Worm (Caenorhabditis elegans) whole organism, L3 larva: Measurements from ENCODE around the gene nlp-66.
A peak's percentile ranks its signal among the peaks of the same experiment; 100 is the strongest.

Experiments
- R02D3.7 ChIP-seq: fragments of 150-350 bp; optimal IDR thresholded peaks from 2 replicates; lab custom pipeline; 2014; ENCODE audit warnings: missing biosample characterization, missing genetic modification characterization
- ZK546.5 ChIP-seq: sonication (generic microtip); optimal IDR thresholded peaks from 2 replicates; lab custom pipeline; 2017; ENCODE audit warnings: missing biosample characterization, missing genetic modification characterization
- aly-2 ChIP-seq: fragments of 150-350 bp; optimal IDR thresholded peaks from 2 replicates; lab custom pipeline; 2014; ENCODE audit warnings: missing biosample characterization, missing genetic modification characterization
- ama-1 ChIP-seq: fragments of 150-350 bp; optimal IDR thresholded peaks from 2 replicates; lab custom pipeline; 2018
- ceh-28 ChIP-seq: fragments of 150-350 bp; optimal IDR thresholded peaks from 2 replicates; lab custom pipeline; 2014; ENCODE audit warnings: missing biosample characterization, missing genetic modification reagents, missing genetic modification characterization
- ceh-82 ChIP-seq: fragments of 150-350 bp; optimal IDR thresholded peaks from 2 replicates; lab custom pipeline; 2014; ENCODE audit warnings: missing biosample characterization, missing genetic modification characterization
- ceh-9 ChIP-seq: sonication (generic microtip); optimal IDR thresholded peaks from 2 replicates; lab custom pipeline; 2018; ENCODE audit warnings: missing biosample characterization, missing genetic modification characterization
- egl-27 ChIP-seq: sonication (generic microtip); optimal IDR thresholded peaks from 4 replicates; lab custom pipeline; 2017; ENCODE audit warnings: missing biosample characterization, missing genetic modification reagents, missing genetic modification characterization
- egl-5 ChIP-seq: fragments of 150-350 bp; optimal IDR thresholded peaks from 2 replicates; lab custom pipeline; 2017; ENCODE audit warnings: missing biosample characterization, missing genetic modification reagents, missing genetic modification characterization, inconsistent platforms
- elt-2 ChIP-seq: sonication (generic microtip); optimal IDR thresholded peaks from 2 replicates; lab custom pipeline; 2016; ENCODE audit warnings: missing genetic modification reagents, mild to moderate bottlenecking, missing genetic modification characterization, missing compliant biosample characterization
- eor-1 ChIP-seq, 2 experiments: fragments of 150-350 bp; optimal IDR thresholded peaks; 2 replicates each; lab custom pipeline; 2014 to 2018; ENCODE audit warnings: missing biosample characterization in 2 of 2, missing genetic modification characterization in 2 of 2
- fkh-2 ChIP-seq: fragments of 150-350 bp; optimal IDR thresholded peaks from 2 replicates; lab custom pipeline; 2014; ENCODE audit warnings: missing biosample characterization, missing genetic modification reagents, missing genetic modification characterization
- hmg-11 ChIP-seq: sonication (generic microtip); optimal IDR thresholded peaks from 2 replicates; lab custom pipeline; 2016; ENCODE audit warnings: missing genetic modification characterization, missing compliant biosample characterization
- jun-1 ChIP-seq: fragments of 150-350 bp; optimal IDR thresholded peaks from 2 replicates; lab custom pipeline; 2014; ENCODE audit warnings: missing biosample characterization, missing genetic modification reagents, missing genetic modification characterization
- lin-15B ChIP-seq: fragments of 150-350 bp; optimal IDR thresholded peaks from 2 replicates; lab custom pipeline; 2014; ENCODE audit warnings: missing biosample characterization, missing genetic modification characterization
- lin-39 ChIP-seq: fragments of 150-350 bp; optimal IDR thresholded peaks from 2 replicates; lab custom pipeline; 2018; ENCODE audit warnings: missing biosample characterization, missing genetic modification reagents, missing genetic modification characterization
- lsy-12 ChIP-seq: sonication (generic microtip); optimal IDR thresholded peaks from 2 replicates; lab custom pipeline; 2016; ENCODE audit warnings: mild to moderate bottlenecking, missing genetic modification characterization, missing compliant biosample characterization
- mdl-1 ChIP-seq: fragments of 150-350 bp; optimal IDR thresholded peaks from 2 replicates; lab custom pipeline; 2014; ENCODE audit warnings: missing biosample characterization, missing genetic modification characterization
- mml-1 ChIP-seq: fragments of 150-350 bp; sonication (generic microtip); optimal IDR thresholded peaks from 3 replicates; lab custom pipeline; 2014; ENCODE audit warnings: missing biosample characterization, missing genetic modification characterization
- nhr-11 ChIP-seq: fragments of 150-350 bp; optimal IDR thresholded peaks from 2 replicates; lab custom pipeline; 2014; ENCODE audit warnings: missing biosample characterization, missing genetic modification characterization
- nhr-12 ChIP-seq: fragments of 150-350 bp; optimal IDR thresholded peaks from 2 replicates; lab custom pipeline; 2014; ENCODE audit warnings: missing biosample characterization, missing genetic modification characterization
- nhr-237 ChIP-seq: fragments of 150-350 bp; optimal IDR thresholded peaks from 2 replicates; lab custom pipeline; 2014; ENCODE audit warnings: missing biosample characterization, missing genetic modification characterization
- nhr-25 ChIP-seq: sonication (generic microtip); optimal IDR thresholded peaks from 2 replicates; lab custom pipeline; 2017; ENCODE audit warnings: missing biosample characterization, missing genetic modification characterization
- nhr-28 ChIP-seq: fragments of 150-350 bp; optimal IDR thresholded peaks from 2 replicates; lab custom pipeline; 2014; ENCODE audit warnings: missing biosample characterization, missing genetic modification characterization
- nhr-43 ChIP-seq: sonication (generic microtip); optimal IDR thresholded peaks from 2 replicates; lab custom pipeline; 2016; ENCODE audit warnings: mild to moderate bottlenecking, missing genetic modification characterization, missing compliant biosample characterization; ENCODE audit not compliant: poor library complexity, severe bottlenecking
- nhr-67 ChIP-seq: fragments of 150-350 bp; optimal IDR thresholded peaks from 2 replicates; lab custom pipeline; 2014; ENCODE audit warnings: missing biosample characterization, missing genetic modification characterization
- nhr-76 ChIP-seq: fragments of 150-350 bp; sonication (generic microtip); optimal IDR thresholded peaks from 5 replicates; lab custom pipeline; 2014; ENCODE audit warnings: missing biosample characterization, missing genetic modification characterization
- nhr-77 ChIP-seq: fragments of 150-350 bp; optimal IDR thresholded peaks from 2 replicates; lab custom pipeline; 2014; ENCODE audit warnings: missing biosample characterization, missing genetic modification characterization
- pqm-1 ChIP-seq: fragments of 150-350 bp; optimal IDR thresholded peaks from 2 replicates; lab custom pipeline; 2017; ENCODE audit warnings: missing biosample characterization, missing genetic modification characterization, inconsistent platforms
- skn-1 ChIP-seq: fragments of 150-350 bp; optimal IDR thresholded peaks from 2 replicates; lab custom pipeline; 2014; ENCODE audit warnings: missing biosample characterization, missing genetic modification characterization
- snpc-4 ChIP-seq: fragments of 150-350 bp; optimal IDR thresholded peaks from 2 replicates; lab custom pipeline; 2014; ENCODE audit warnings: missing biosample characterization, missing genetic modification characterization
- tbx-2 ChIP-seq: sonication (generic microtip); optimal IDR thresholded peaks from 2 replicates; lab custom pipeline; 2016; ENCODE audit warnings: mild to moderate bottlenecking, missing genetic modification characterization, missing compliant biosample characterization
- unc-39 ChIP-seq: sonication (generic microtip); optimal IDR thresholded peaks from 4 replicates; lab custom pipeline; 2017; ENCODE audit warnings: missing biosample characterization, missing genetic modification characterization
- zag-1 ChIP-seq: fragments of 150-350 bp; optimal IDR thresholded peaks from 2 replicates; lab custom pipeline; 2014; ENCODE audit warnings: missing biosample characterization, missing genetic modification characterization
- ztf-4 ChIP-seq: fragments of 150-350 bp; optimal IDR thresholded peaks from 2 replicates; lab custom pipeline; 2014; ENCODE audit warnings: missing biosample characterization, missing genetic modification characterization

The nlp-66 gene

DNA sequence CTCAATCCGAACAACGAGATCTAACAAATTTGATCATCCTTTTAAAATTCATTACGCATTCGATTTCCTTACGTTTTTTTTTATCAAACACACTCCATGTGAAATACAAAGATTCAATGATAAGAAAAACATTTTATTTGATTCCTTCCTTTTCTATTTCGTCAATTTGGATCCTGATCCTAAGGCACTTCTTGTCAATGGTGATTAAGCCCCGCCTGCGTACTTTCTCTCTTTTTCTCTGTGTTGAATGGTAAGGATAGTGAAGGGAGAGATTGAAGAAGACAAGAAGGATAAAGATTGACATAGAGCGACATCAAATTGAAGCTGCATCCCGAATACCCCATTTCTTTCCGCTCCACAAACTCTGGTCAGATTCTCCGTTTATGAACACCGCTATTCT is 7.4 kb downstream of the nlp-66 start, which contains the start of gene grd-1:
grd-1 (plus strand) TSS at position 241 of the 400 bp plus-strand sequence.
- TF ChIP-seq nhr-12 (tag; lab: Kevin White, UChicago): no peak
- TF ChIP-seq ama-1: no peak
- TF ChIP-seq ceh-82: no peak
- TF ChIP-seq jun-1 (tag; lab: Kevin White, UChicago): no peak
- TF ChIP-seq R02D3.7 (tag; lab: Kevin White, UChicago): no peak
- TF ChIP-seq mml-1 (tag; lab: Kevin White, UChicago): no peak
- TF ChIP-seq nhr-237: no peak
- no peak for TF ChIP-seq snpc-4 (tag; lab: Kevin White, UChicago)
- TF ChIP-seq egl-5: no peak
- no peak for TF ChIP-seq nhr-25
- no peak for TF ChIP-seq nhr-43 (tag; lab: Kevin White, UChicago)
- TF ChIP-seq zag-1 (tag; lab: Kevin White, UChicago): no peak
- TF ChIP-seq ceh-28 (tag; lab: Kevin White, UChicago): no peak
- no peak for TF ChIP-seq mdl-1 (tag; lab: Kevin White, UChicago)
- no peak for TF ChIP-seq elt-2
- TF ChIP-seq tbx-2 (tag; lab: Kevin White, UChicago): no peak
- TF ChIP-seq ZK546.5 (tag; lab: Kevin White, UChicago): no peak
- no peak for TF ChIP-seq nhr-67 (tag; lab: Kevin White, UChicago)
- no peak for TF ChIP-seq nhr-11 (tag; lab: Kevin White, UChicago)
- no peak for TF ChIP-seq nhr-28 (tag; lab: Kevin White, UChicago)

- TF ChIP-seq nhr-76 (tag; lab: Kevin White, UChicago) (no peak), fkh-2 (tag; lab: Kevin White, UChicago) (no peak), lsy-12 (tag; lab: Kevin White, UChicago) (no peak), ZK546.5 (tag; lab: Kevin White, UChicago) (no peak), nhr-43 (tag; lab: Kevin White, UChicago) (no peak), unc-39 (tag; lab: Kevin White, UChicago) (no peak), tbx-2 (tag; lab: Kevin White, UChicago) (no peak), hmg-11 (tag; lab: Kevin White, UChicago) (no peak), ama-1 (no peak), lin-15B (tag; lab: Kevin White, UChicago) (no peak), mdl-1 (tag; lab: Kevin White, UChicago) (no peak), ceh-9 (tag; lab: Kevin White, UChicago) (no peak), aly-2 (tag; lab: Kevin White, UChicago) (no peak), lin-39 (tag; lab: Kevin White, UChicago) (no peak), ztf-4 (tag; lab: Kevin White, UChicago) (no peak), eor-1 (tag; optimal IDR thresholded peaks at IDR 0.05; lab: Kevin White, UChicago) (no peak)
Observed at ce11 chrX:11107076-11107475, 9.5 kb downstream of the nlp-66 start, which contains the start of gene clc-17. Gene clc-17, plus strand, starts transcription at chrX:11107376.

- TF ChIP-seq elt-2 (peak; percentile 49), pqm-1 (peak; percentile 31), egl-27 (tag; lab: Kevin White, UChicago) (no peak)
Observed at ce11 chrX:11104883-11105629, 11.6 kb downstream of the nlp-66 start, which contains the start of gene W02H3.1. Gene W02H3.1, minus strand, starts transcription at chrX:11105460.

DNA sequence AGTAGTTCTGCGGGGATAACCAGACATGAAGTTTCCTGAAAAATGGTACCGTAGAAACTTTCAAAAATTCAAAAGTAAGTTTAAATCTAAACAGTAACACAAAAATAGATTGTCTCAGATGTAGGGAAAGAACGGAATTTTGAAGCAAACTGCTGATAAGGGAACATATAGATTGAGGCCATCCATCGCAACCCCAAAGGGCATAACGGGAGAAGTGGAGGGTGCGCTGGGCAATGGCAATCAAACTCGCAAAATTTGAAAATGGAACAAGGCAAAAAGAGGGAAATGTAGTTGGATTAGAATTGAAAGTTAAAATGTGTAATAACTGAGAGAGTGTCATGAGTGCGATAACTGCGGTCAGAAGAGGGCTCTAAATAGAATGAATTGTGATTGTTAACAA is 13.4 kb downstream of the nlp-66 start:
- TF ChIP-seq unc-39 (tag; lab: Kevin White, UChicago) (no peak), nhr-25 (no peak)

ce11 chrX:11098086-11098485 is 18.5 kb downstream of the nlp-66 start, which contains the start of gene W02H3.3:
Gene W02H3.3, minus strand, starts transcription at chrX:11098186.
- TF ChIP-seq zag-1 (tag; lab: Kevin White, UChicago): no peak
- no peak for TF ChIP-seq skn-1 (tag; lab: Kevin White, UChicago)
- TF ChIP-seq fkh-2 (tag; lab: Kevin White, UChicago): no peak
- no peak for TF ChIP-seq elt-2
- TF ChIP-seq jun-1 (tag; lab: Kevin White, UChicago): no peak
- TF ChIP-seq nhr-77 (tag; lab: Kevin White, UChicago): no peak
